Fruit fly (Drosophila melanogaster) whole organism: ENCODE data around the gene Cul6.

ENCODE experiments used
- pan ChIP-seq: fragments of >200 bp; optimal IDR thresholded peaks from 2 replicates; lab custom pipeline; 2017
- psq ChIP-seq: fragments of >200 bp; optimal IDR thresholded peaks from 2 replicates; lab custom pipeline; 2017
- usp ChIP-seq: fragments of >200 bp; optimal IDR thresholded peaks from 2 replicates; lab custom pipeline; 2017; ENCODE audit warnings: missing biosample characterization, missing genetic modification characterization, mixed read lengths

DNA sequence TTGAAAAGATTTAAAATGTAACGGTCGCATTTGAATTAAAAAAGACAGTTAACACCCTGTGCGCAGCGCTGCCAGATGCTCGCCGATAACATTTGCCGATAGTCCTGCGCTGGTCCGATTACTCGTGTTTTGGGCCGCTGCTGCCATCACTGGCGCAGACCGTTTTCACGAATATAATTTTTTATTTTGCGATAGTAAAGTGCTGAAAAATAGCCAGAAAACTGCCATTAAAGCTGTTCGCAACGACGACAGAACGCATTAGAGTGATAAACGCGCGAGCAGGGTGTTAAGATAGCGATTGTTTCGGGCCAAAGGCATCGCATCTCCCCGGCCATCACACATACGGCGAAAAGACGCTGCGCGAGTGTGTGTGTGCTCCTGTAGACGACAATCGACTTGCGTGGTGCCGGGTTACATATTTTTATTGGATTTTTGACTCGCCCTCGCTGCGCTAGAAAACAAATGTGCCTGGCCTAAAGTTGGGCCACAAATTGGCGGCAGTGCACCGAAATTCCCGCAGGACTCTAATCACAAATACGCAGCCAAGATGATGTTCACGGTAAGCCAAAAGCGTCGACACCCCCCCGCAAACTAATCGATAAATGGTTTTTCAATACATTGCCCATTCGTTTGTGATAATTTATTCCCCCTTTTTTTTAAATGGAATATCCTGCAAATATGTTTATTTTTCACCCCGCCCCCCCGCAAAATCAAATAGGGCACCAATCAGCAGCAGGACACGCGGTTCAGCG, 25.4 kb upstream of the Cul6 start, which contains the start of gene Srrm1:
- TF ChIP-seq usp (GFP tag; lab: Kevin White, UChicago) (no peak), psq (lab: Kevin White, UChicago) (no peak), pan (lab: Kevin White, UChicago) (no peak)
